Worm (Caenorhabditis elegans) whole organism, L4 larva: ENCODE measurements around the gene D1044.4.

ENCODE experiments used
- F10B5.3 ChIP-seq: sonication (generic microtip); optimal IDR thresholded peaks from 2 replicates; lab custom pipeline; 2016; ENCODE audit warnings: mild to moderate bottlenecking, missing genetic modification characterization, missing compliant biosample characterization
- R02D3.7 ChIP-seq: fragments of 150-350 bp; sonication (generic microtip); optimal IDR thresholded peaks from 3 replicates; lab custom pipeline; 2014; ENCODE audit warnings: missing biosample characterization, missing genetic modification characterization
- T20F7.1 ChIP-seq: fragments of 200-800 bp; sonication (Bioruptor generic); optimal IDR thresholded peaks from 2 replicates; lab custom pipeline; 2018; ENCODE audit warnings: mild to moderate bottlenecking, missing genetic modification characterization, missing compliant biosample characterization
- Y48G9A.11 ChIP-seq: fragments of 200-800 bp; sonication (Bioruptor generic); IDR thresholded peaks from 2 replicates; pipeline ENCODE4 v1.3.6; 2022; ENCODE audit warnings: missing genetic modification reagents, missing genetic modification characterization, missing compliant biosample characterization
- Y75B8A.6 ChIP-seq: fragments of 200-800 bp; sonication (Bioruptor generic); IDR thresholded peaks from 2 replicates; pipeline ENCODE4 v1.3.6; 2022; ENCODE audit warnings: missing genetic modification reagents, missing genetic modification characterization, missing compliant biosample characterization
- attf-4 ChIP-seq: sonication (generic microtip); optimal IDR thresholded peaks from 3 replicates; lab custom pipeline; 2017; ENCODE audit warnings: missing biosample characterization, missing genetic modification characterization
- ceh-44 ChIP-seq: fragments of 200-800 bp; sonication (Bioruptor generic); IDR thresholded peaks from 2 replicates; pipeline ENCODE4 v1.3.6; 2022; ENCODE audit warnings: missing genetic modification reagents, missing genetic modification characterization, missing compliant biosample characterization
- daf-16 ChIP-seq, 3 experiments: sonication (generic microtip); optimal IDR thresholded peaks; 2 replicates each; lab custom pipeline; 2016 to 2017; ENCODE audit warnings: missing genetic modification characterization in 3 of 3, missing genetic modification reagents in 3 of 3, mild to moderate bottlenecking in 2 of 3, missing compliant biosample characterization in 2 of 3, missing biosample characterization in 1 of 3, moderate library complexity in 1 of 3
- daf-19 ChIP-seq: fragments of 200-800 bp; sonication (Bioruptor generic); conservative IDR thresholded peaks from 2 replicates; pipeline ENCODE4 v1.3.6; 2022; ENCODE audit warnings: missing genetic modification characterization, missing compliant biosample characterization
- dmd-6 ChIP-seq: fragments of 200-800 bp; sonication (Bioruptor generic); IDR thresholded peaks from 2 replicates; pipeline ENCODE4 v1.3.6; 2022; ENCODE audit warnings: missing genetic modification reagents, missing genetic modification characterization, missing compliant biosample characterization
- dmd-8 ChIP-seq: fragments of 200-800 bp; sonication (Bioruptor generic); IDR thresholded peaks from 2 replicates; pipeline ENCODE4 v1.3.6; 2022; ENCODE audit warnings: missing genetic modification characterization, missing compliant biosample characterization
- dmd-9 ChIP-seq: fragments of 200-800 bp; sonication (Bioruptor generic); IDR thresholded peaks from 2 replicates; pipeline ENCODE4 v1.3.6; 2022; ENCODE audit warnings: missing genetic modification reagents, missing genetic modification characterization, missing compliant biosample characterization
- dpl-1 ChIP-seq: fragments of 150-350 bp; optimal IDR thresholded peaks from 2 replicates; lab custom pipeline; 2014; ENCODE audit warnings: missing biosample characterization, missing genetic modification reagents, missing genetic modification characterization
- dve-1 ChIP-seq: sonication (generic microtip); optimal IDR thresholded peaks from 2 replicates; lab custom pipeline; 2017; ENCODE audit warnings: antibody characterized with exemption, mild to moderate bottlenecking, missing genetic modification characterization, missing compliant biosample characterization; ENCODE audit not compliant: insufficient read depth
- fos-1 ChIP-seq: fragments of 150-350 bp; optimal IDR thresholded peaks from 2 replicates; lab custom pipeline; 2014; ENCODE audit warnings: missing biosample characterization, missing genetic modification characterization
- hif-1 ChIP-seq, 2 experiments: sonication (generic microtip); optimal IDR thresholded peaks; 2 replicates each; lab custom pipeline; 2016 to 2017; ENCODE audit warnings: missing compliant biosample characterization in 2 of 2, missing genetic modification characterization in 2 of 2, missing genetic modification reagents in 2 of 2, missing genotype in 2 of 2, mild to moderate bottlenecking in 1 of 2
- hlh-11 ChIP-seq: fragments of 200-800 bp; sonication (Bioruptor generic); optimal IDR thresholded peaks from 2 replicates; lab custom pipeline; 2018; ENCODE audit warnings: mild to moderate bottlenecking, missing genetic modification characterization, missing compliant biosample characterization
- hlh-30 ChIP-seq: sonication (generic microtip); optimal IDR thresholded peaks from 2 replicates; lab custom pipeline; 2017; ENCODE audit warnings: antibody characterized with exemption, mild to moderate bottlenecking, missing genetic modification characterization, missing compliant biosample characterization; ENCODE audit not compliant: insufficient read depth
- jun-1 ChIP-seq: fragments of 150-350 bp; optimal IDR thresholded peaks from 2 replicates; lab custom pipeline; 2014; ENCODE audit warnings: missing biosample characterization, missing genetic modification reagents, missing genetic modification characterization
- lin-13 ChIP-seq: fragments of 150-350 bp; optimal IDR thresholded peaks from 2 replicates; lab custom pipeline; 2014; ENCODE audit warnings: missing biosample characterization, missing genetic modification reagents, missing genetic modification characterization
- lin-39 ChIP-seq: fragments of 150-350 bp; optimal IDR thresholded peaks from 2 replicates; lab custom pipeline; 2014; ENCODE audit warnings: missing biosample characterization, missing genetic modification reagents, missing genetic modification characterization
- lsy-2 ChIP-seq, 2 experiments: fragments of 150-350 bp in 1 of 2; sonication (generic microtip) in 1 of 2; optimal IDR thresholded peaks; 2 replicates each; lab custom pipeline; 2014 to 2017; ENCODE audit warnings: missing biosample characterization in 2 of 2, missing genetic modification characterization in 2 of 2
- mes-2 ChIP-seq: sonication (generic microtip); optimal IDR thresholded peaks from 2 replicates; lab custom pipeline; 2016; ENCODE audit warnings: missing genotype, mild to moderate bottlenecking, missing genetic modification characterization, missing compliant biosample characterization; ENCODE audit not compliant: poor library complexity, severe bottlenecking
- nhr-102 ChIP-seq: sonication (generic microtip); optimal IDR thresholded peaks from 2 replicates; lab custom pipeline; 2016; ENCODE audit warnings: mild to moderate bottlenecking, missing genetic modification characterization, moderate library complexity, missing compliant biosample characterization
- nhr-11 ChIP-seq: fragments of 150-350 bp; optimal IDR thresholded peaks from 2 replicates; lab custom pipeline; 2014; ENCODE audit warnings: missing biosample characterization, missing genetic modification characterization
- nhr-25 ChIP-seq: sonication (generic microtip); optimal IDR thresholded peaks from 2 replicates; lab custom pipeline; 2017; ENCODE audit warnings: missing genetic modification characterization, mild to moderate bottlenecking, missing compliant biosample characterization, antibody characterized with exemption, moderate library complexity, borderline replicate concordance; ENCODE audit not compliant: insufficient read depth
- nhr-41 ChIP-seq: fragments of 200-800 bp; sonication (Bioruptor generic); IDR thresholded peaks from 2 replicates; pipeline ENCODE4 v1.3.6; 2022; ENCODE audit warnings: missing genetic modification reagents, missing genetic modification characterization, missing compliant biosample characterization
- nhr-48 ChIP-seq: sonication (generic microtip); optimal IDR thresholded peaks from 2 replicates; lab custom pipeline; 2016; ENCODE audit warnings: mild to moderate bottlenecking, missing genetic modification characterization, missing compliant biosample characterization
- nhr-6 ChIP-seq: fragments of 150-350 bp; optimal IDR thresholded peaks from 2 replicates; lab custom pipeline; 2014; ENCODE audit warnings: missing biosample characterization, missing genetic modification characterization
- nhr-76 ChIP-seq: fragments of 150-350 bp; optimal IDR thresholded peaks from 2 replicates; lab custom pipeline; 2014; ENCODE audit warnings: missing biosample characterization, missing genetic modification characterization
- pha-4 ChIP-seq, 2 experiments: fragments of 150-350 bp in 1 of 2; fragments of 200-800 bp in 1 of 2; sonication (Bioruptor generic) in 1 of 2; IDR thresholded peaks in 1 of 2; optimal IDR thresholded peaks in 1 of 2; 2 replicates each; pipeline versions ENCODE4 v1.3.6 to Lab custom; 2014 to 2022; ENCODE audit warnings: missing genetic modification characterization in 2 of 2, missing genetic modification reagents in 2 of 2, missing biosample characterization in 1 of 2, missing compliant biosample characterization in 1 of 2
- php-3 ChIP-seq: fragments of 200-800 bp; sonication (Bioruptor generic); IDR thresholded peaks from 2 replicates; pipeline ENCODE4 v1.3.6; 2022; ENCODE audit warnings: missing genetic modification reagents, missing genetic modification characterization, missing compliant biosample characterization
- rbr-2 ChIP-seq: sonication (generic microtip); optimal IDR thresholded peaks from 2 replicates; lab custom pipeline; 2016; ENCODE audit warnings: missing genotype, missing genetic modification characterization, missing compliant biosample characterization
- saeg-2 ChIP-seq: fragments of 200-800 bp; sonication (Bioruptor generic); IDR thresholded peaks from 2 replicates; pipeline ENCODE4 v1.3.6; 2022; ENCODE audit warnings: missing genetic modification reagents, missing genetic modification characterization, missing compliant biosample characterization
- skn-1 ChIP-seq: fragments of 150-350 bp; optimal IDR thresholded peaks from 2 replicates; lab custom pipeline; 2014; ENCODE audit warnings: missing biosample characterization, missing genetic modification characterization
- snpc-4 ChIP-seq: fragments of 150-350 bp; optimal IDR thresholded peaks from 2 replicates; lab custom pipeline; 2014; ENCODE audit warnings: missing biosample characterization, missing genetic modification characterization
- tra-1 ChIP-seq: fragments of 200-800 bp; sonication (Bioruptor generic); IDR thresholded peaks from 2 replicates; pipeline ENCODE4 v1.3.6; 2022; ENCODE audit warnings: missing genetic modification reagents, missing genetic modification characterization, missing compliant biosample characterization
- unc-39 ChIP-seq: sonication (generic microtip); optimal IDR thresholded peaks from 2 replicates; lab custom pipeline; 2017; ENCODE audit warnings: missing biosample characterization, missing genetic modification characterization
- vab-7 ChIP-seq: fragments of 200-800 bp; sonication (Bioruptor generic); IDR thresholded peaks from 2 replicates; pipeline ENCODE4 v1.3.6; 2022; ENCODE audit warnings: missing genetic modification reagents, missing genetic modification characterization, missing compliant biosample characterization
- zip-11 ChIP-seq: fragments of 200-800 bp; sonication (Bioruptor generic); IDR thresholded peaks from 2 replicates; pipeline ENCODE4 v1.3.6; 2022; ENCODE audit warnings: missing genetic modification characterization, missing compliant biosample characterization

Gene D1044.4

ce11 chrIII:5501358-5502287 is 20.2 kb downstream of the D1044.4 start, which contains the start of gene R02F2.1 (continued):
- TF ChIP-seq dve-1 (tag; lab: Kevin White, UChicago) (peak; percentile 59), F10B5.3 (tag; lab: Kevin White, UChicago) (no peak), hlh-11 (tag; lab: Kevin White, UChicago) (peak; percentile 30), lsy-2 (tag; optimal IDR thresholded peaks at IDR 0.05; lab: Kevin White, UChicago) (peak in 1 of 2 experiments; percentile 0), ceh-44 (GFP tag; lab: Robert Waterston, UW) (no peak), rbr-2 (tag; lab: Kevin White, UChicago) (no peak), daf-16 (GFP tag; optimal IDR thresholded peaks at IDR 0.05; lab: Kevin White, UChicago) (no peak), daf-16 (tag; optimal IDR thresholded peaks at IDR 0.05; lab: Kevin White, UChicago) (peak; percentile 67), dmd-8 (GFP tag; lab: Robert Waterston, UW) (no peak)

DNA sequence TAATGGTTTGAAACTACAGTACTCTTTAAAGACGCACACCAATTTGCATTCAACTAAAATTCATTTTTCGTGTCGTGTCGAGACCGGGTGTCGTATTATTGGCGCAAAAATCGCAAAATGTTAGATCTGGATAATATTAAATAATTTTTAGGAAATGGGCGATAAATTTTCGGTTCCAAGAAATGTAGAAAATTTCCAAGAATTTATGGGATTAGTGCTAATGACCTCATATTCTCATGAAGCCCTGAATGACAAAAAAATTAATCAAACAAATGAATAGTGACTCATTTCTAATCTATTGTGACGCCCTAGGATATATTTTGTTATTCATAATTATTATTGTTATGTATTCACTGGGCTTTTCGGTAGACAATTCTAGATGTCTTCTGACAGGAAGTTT is 21.1 kb downstream of the D1044.4 start:
- no peak for TF ChIP-seq R02D3.7 (tag; lab: Kevin White, UChicago)
- TF ChIP-seq jun-1 = no peak
- no peak for TF ChIP-seq saeg-2 (GFP tag; lab: Robert Waterston, UW)
- TF ChIP-seq F10B5.3 (tag; lab: Kevin White, UChicago) = no peak
- no peak for TF ChIP-seq nhr-6
- no peak for TF ChIP-seq daf-19
- no peak for TF ChIP-seq fos-1 (tag; lab: Kevin White, UChicago)
- no peak for TF ChIP-seq zip-11
- no peak for TF ChIP-seq nhr-48 (tag; lab: Kevin White, UChicago)
- TF ChIP-seq, all 104 proteins: peak for 0

- TF ChIP-seq php-3 (GFP tag; lab: Robert Waterston, UW) (no peak), vab-7 (GFP tag; lab: Robert Waterston, UW) (no peak), hlh-30 (peak; percentile 24), tra-1 (no peak), hif-1 (tag; optimal IDR thresholded peaks at IDR 0.05; lab: Kevin White, UChicago) (no peak), dmd-6 (GFP tag; lab: Robert Waterston, UW) (no peak), skn-1 (tag; lab: Kevin White, UChicago) (no peak), fos-1 (tag; lab: Kevin White, UChicago) (no peak)
These were observed 21.9 kb downstream of the D1044.4 start for ce11 chrIII:5499942-5500341.

- TF ChIP-seq nhr-102 (tag; lab: Kevin White, UChicago) (no peak), rbr-2 (tag; lab: Kevin White, UChicago) (no peak), Y48G9A.11 (GFP tag; lab: Robert Waterston, UW) (peak; percentile 98), lin-13 (GFP tag; lab: Kevin White, UChicago) (no peak), dpl-1 (peak; percentile 92), T20F7.1 (GFP tag; lab: Kevin White, UChicago) (peak; percentile 96), mes-2 (tag; lab: Kevin White, UChicago) (peak; percentile 58), R02D3.7 (tag; lab: Kevin White, UChicago) (peak; percentile 75)
- TF ChIP-seq, all 104 proteins: peak for 5
These were observed 22.9 kb downstream of the D1044.4 start, which contains the start of gene R02F2.9 for ce11 chrIII:5498973-5499372. Gene R02F2.9 (plus strand): TSS chrIII:5499190.

- TF ChIP-seq daf-16 (GFP tag; optimal IDR thresholded peaks at IDR 0.05; lab: Kevin White, UChicago) = no peak
- TF ChIP-seq daf-16 (tag; optimal IDR thresholded peaks at IDR 0.05; lab: Kevin White, UChicago) = no peak
- TF ChIP-seq dmd-6 (GFP tag; lab: Robert Waterston, UW) = no peak
- TF ChIP-seq unc-39 (tag; lab: Kevin White, UChicago) = no peak
- no peak for TF ChIP-seq nhr-25 (tag; lab: Kevin White, UChicago)
- no peak for TF ChIP-seq attf-4 (tag; lab: Kevin White, UChicago)
- no peak for TF ChIP-seq pha-4 (GFP tag; IDR thresholded peaks at IDR 0.05; lab: Robert Waterston, UW)
- no peak for TF ChIP-seq pha-4 (tag; optimal IDR thresholded peaks at IDR 0.05; lab: Kevin White, UChicago)
- TF ChIP-seq nhr-11 (tag; lab: Kevin White, UChicago) = no peak
- TF ChIP-seq lin-39 (tag; lab: Kevin White, UChicago) = no peak
- no peak for TF ChIP-seq php-3 (GFP tag; lab: Robert Waterston, UW)
- no peak for TF ChIP-seq nhr-41 (GFP tag; lab: Robert Waterston, UW)
- TF ChIP-seq snpc-4 = no peak
- no peak for TF ChIP-seq nhr-76 (tag; lab: Kevin White, UChicago)
- TF ChIP-seq Y75B8A.6 (GFP tag; lab: Robert Waterston, UW) = no peak
- TF ChIP-seq tra-1 = no peak
- TF ChIP-seq dmd-9 = no peak
These were observed 26.7 kb downstream of the D1044.4 start, which contains the start of gene R02F2.8 for ce11 chrIII:5495168-5495567. Gene R02F2.8 (minus strand): TSS chrIII:5495268.
